Worm (Caenorhabditis elegans) whole organism, late embryonic: ENCODE results near the gene F29B9.5.

ENCODE experiments used
- K09A11.1 ChIP-seq: sonication (generic microtip); optimal IDR thresholded peaks from 2 replicates; lab custom pipeline; 2017; ENCODE audit warnings: antibody characterized with exemption, mild to moderate bottlenecking, missing genetic modification characterization, missing compliant biosample characterization; ENCODE audit not compliant: insufficient read depth
- ceh-19 ChIP-seq: fragments of 200-800 bp; sonication (Bioruptor generic); optimal IDR thresholded peaks from 2 replicates; lab custom pipeline; 2018; ENCODE audit warnings: mild to moderate bottlenecking, missing genetic modification characterization, missing compliant biosample characterization
- ceh-2 ChIP-seq: sonication (generic microtip); optimal IDR thresholded peaks from 2 replicates; lab custom pipeline; 2016; ENCODE audit warnings: missing genotype, missing genetic modification characterization, missing compliant biosample characterization
- dmd-4 ChIP-seq: sonication (generic microtip); optimal IDR thresholded peaks from 2 replicates; lab custom pipeline; 2016; ENCODE audit warnings: borderline replicate concordance, missing genetic modification characterization, missing compliant biosample characterization
- nfya-1 ChIP-seq: sonication (generic microtip); optimal IDR thresholded peaks from 2 replicates; lab custom pipeline; 2017; ENCODE audit warnings: missing genetic modification characterization, mild to moderate bottlenecking, missing compliant biosample characterization, antibody characterized with exemption, moderate library complexity
- pha-4 ChIP-seq: fragments of 150-350 bp; optimal IDR thresholded peaks from 2 replicates; lab custom pipeline; 2018; ENCODE audit warnings: missing biosample characterization, missing genetic modification reagents, missing genetic modification characterization
- pqm-1 ChIP-seq: sonication (generic microtip); optimal IDR thresholded peaks from 2 replicates; lab custom pipeline; 2016; ENCODE audit warnings: missing genetic modification characterization, missing compliant biosample characterization
- ttx-3 ChIP-seq: sonication (generic microtip); optimal IDR thresholded peaks from 2 replicates; lab custom pipeline; 2016; ENCODE audit warnings: missing genetic modification reagents, missing genetic modification characterization, missing compliant biosample characterization
- unc-86 ChIP-seq: sonication (generic microtip); optimal IDR thresholded peaks from 2 replicates; lab custom pipeline; 2016; ENCODE audit warnings: missing genetic modification characterization, missing compliant biosample characterization
- zip-5 ChIP-seq: sonication (generic microtip); optimal IDR thresholded peaks from 2 replicates; lab custom pipeline; 2016; ENCODE audit warnings: missing genetic modification characterization, missing compliant biosample characterization

DNA sequence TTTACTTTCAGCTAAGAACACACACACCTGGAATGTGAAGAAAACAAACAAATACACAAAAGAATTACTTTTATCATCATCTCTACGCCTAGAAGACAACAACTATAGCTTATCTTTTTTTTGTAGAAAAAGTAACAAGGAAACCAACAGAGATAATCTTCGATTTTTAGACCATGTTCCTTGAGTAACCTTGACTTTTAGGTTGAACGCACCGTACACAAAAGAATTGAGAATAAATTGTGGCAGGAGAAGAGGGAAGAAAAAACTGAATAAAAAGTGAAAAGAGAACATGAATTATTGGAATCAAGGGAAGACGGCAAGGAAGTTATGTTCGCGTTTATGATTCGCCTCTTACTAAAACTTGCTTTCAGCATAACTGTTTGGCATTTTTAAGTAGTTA, 11.3 kb upstream of the F29B9.5 start:
- TF ChIP-seq pqm-1 (tag; lab: Kevin White, UChicago) (no peak), dmd-4 (tag; lab: Kevin White, UChicago) (no peak), nfya-1 (tag; lab: Kevin White, UChicago) (no peak), pha-4 (tag; lab: Kevin White, UChicago) (no peak), K09A11.1 (tag; lab: Kevin White, UChicago) (no peak), unc-86 (tag; lab: Kevin White, UChicago) (no peak), ceh-2 (no peak), ttx-3 (tag; lab: Kevin White, UChicago) (no peak), zip-5 (no peak), ceh-19 (GFP tag; lab: Kevin White, UChicago) (no peak)
